Fruit fly (Drosophila melanogaster): Measurements from ENCODE around the gene CG33493.

The CG33493 gene

dm6 chr3L:10667341-10667740, 25.6 kb downstream of the CG33493 start:
- TF ChIP-seq noc (tag; optimal IDR thresholded peaks at IDR 0.05), result no peak

- TF ChIP-seq noc (tag; optimal IDR thresholded peaks at IDR 0.05), result no peak
Observed at dm6 chr3L:10666511-10667003, 26.4 kb downstream of the CG33493 start.

dm6 chr3L:10665433-10666150, 27.4 kb downstream of the CG33493 start:
- peak; percentile 98 for TF ChIP-seq noc (tag; optimal IDR thresholded peaks at IDR 0.05)

- TF ChIP-seq noc (tag; optimal IDR thresholded peaks at IDR 0.05), result peak; percentile 44
Observed at dm6 chr3L:10664511-10665062, 28.4 kb downstream of the CG33493 start, which contains the start of gene simj. Gene simj (plus strand): TSS chr3L:10664739.

- TF ChIP-seq noc (tag; optimal IDR thresholded peaks at IDR 0.05), result no peak
Observed at dm6 chr3L:10663190-10663763, 29.7 kb downstream of the CG33493 start, which contains the start of gene Adi1. Gene Adi1 (plus strand): TSS chr3L:10663376.

- TF ChIP-seq noc (tag; optimal IDR thresholded peaks at IDR 0.05), result no peak
Observed at dm6 chr3L:10660744-10661589, 32.0 kb downstream of the CG33493 start, which contains the start of the genes CG32066 and CG8003. Gene CG32066 (minus strand): TSS chr3L:10661013. Gene CG8003 (plus strand): TSS chr3L:10661475.

- TF ChIP-seq noc (tag; optimal IDR thresholded peaks at IDR 0.05), result no peak
Observed at dm6 chr3L:10659993-10660743, 32.8 kb downstream of the CG33493 start.

dm6 chr3L:10659524-10659923, 33.4 kb downstream of the CG33493 start:
- TF ChIP-seq noc (tag; optimal IDR thresholded peaks at IDR 0.05), result no peak

- TF ChIP-seq noc (tag; optimal IDR thresholded peaks at IDR 0.05), result no peak
Observed at dm6 chr3L:10658362-10659127, 34.4 kb downstream of the CG33493 start.

dm6 chr3L:10657311-10657710, 35.7 kb downstream of the CG33493 start:
- no peak for TF ChIP-seq noc (tag; optimal IDR thresholded peaks at IDR 0.05)

dm6 chr3L:10656451-10657198, 36.3 kb downstream of the CG33493 start:
- peak; percentile 20 for TF ChIP-seq noc (tag; optimal IDR thresholded peaks at IDR 0.05)

- TF ChIP-seq noc (tag; optimal IDR thresholded peaks at IDR 0.05), result no peak
Observed at dm6 chr3L:10654439-10654838, 38.5 kb downstream of the CG33493 start.

- no peak for TF ChIP-seq noc (tag; optimal IDR thresholded peaks at IDR 0.05)
Observed at dm6 chr3L:10652487-10652886, 40.5 kb downstream of the CG33493 start.

- TF ChIP-seq noc (tag; optimal IDR thresholded peaks at IDR 0.05), result no peak
Observed at dm6 chr3L:10651271-10651670, 41.7 kb downstream of the CG33493 start.
